Fruit fly (Drosophila melanogaster): ENCODE data around the gene Irbp.

- TF ChIP-seq Sin3A (optimal IDR thresholded peaks at IDR 0.05) (no peak), h (optimal IDR thresholded peaks at IDR 0.05) (no peak), psq (optimal IDR thresholded peaks at IDR 0.05) (no peak), ttk (optimal IDR thresholded peaks at IDR 0.05) (no peak), Myc (optimal IDR thresholded peaks at IDR 0.05) (no peak)
These were observed 39.5 kb upstream of the Irbp start for dm6 chr3R:11370333-11370732.
